Fruit fly (Drosophila melanogaster) whole organism, embryonic: Measurements from ENCODE around the gene CG5262.
A peak's percentile ranks its signal among the peaks of the same experiment; 100 is the strongest.

ENCODE experiments used
- Adf1 ChIP-seq: fragments of 200-800 bp; sonication (Bioruptor generic); IDR thresholded peaks from 2 replicates; pipeline ENCODE4 v1.3.6; 2022; ENCODE audit warnings: missing biosample characterization, missing genetic modification characterization
- CG10543 ChIP-seq: fragments of 200-800 bp; sonication (Bioruptor generic); optimal IDR thresholded peaks from 3 replicates; lab custom pipeline; 2017; ENCODE audit warnings: missing biosample characterization, mild to moderate bottlenecking, missing genetic modification characterization, moderate library complexity
- CG12659 ChIP-seq: fragments of 200-800 bp; sonication (Bioruptor generic); optimal IDR thresholded peaks from 3 replicates; lab custom pipeline; 2017; ENCODE audit warnings: mild to moderate bottlenecking, missing biosample characterization, missing genetic modification reagents, missing genetic modification characterization
- CG12942 ChIP-seq: fragments of 200-800 bp; sonication (Bioruptor generic); optimal IDR thresholded peaks from 3 replicates; lab custom pipeline; 2016; ENCODE audit warnings: missing biosample characterization, missing genetic modification characterization
- CG13775 ChIP-seq: fragments of 200-800 bp; sonication (Bioruptor generic); optimal IDR thresholded peaks from 3 replicates; lab custom pipeline; 2017; ENCODE audit warnings: missing biosample characterization, mild to moderate bottlenecking, missing genetic modification characterization
- CG15269 ChIP-seq: fragments of 200-800 bp; sonication (Bioruptor generic); optimal IDR thresholded peaks from 2 replicates; lab custom pipeline; 2018; ENCODE audit warnings: missing biosample characterization, mild to moderate bottlenecking, missing genetic modification characterization, moderate library complexity
- CG1603 ChIP-seq: fragments of 200-800 bp; sonication (Bioruptor generic); optimal IDR thresholded peaks from 2 replicates; lab custom pipeline; 2019; ENCODE audit warnings: missing biosample characterization, mild to moderate bottlenecking, missing genetic modification characterization, moderate library complexity
- CG18764 ChIP-seq: fragments of 200-800 bp; sonication (Bioruptor generic); optimal IDR thresholded peaks from 3 replicates; lab custom pipeline; 2016; ENCODE audit warnings: missing biosample characterization, missing genetic modification characterization
- CG3163 ChIP-seq: fragments of 200-800 bp; sonication (Bioruptor generic); optimal IDR thresholded peaks from 3 replicates; lab custom pipeline; 2016; ENCODE audit warnings: missing biosample characterization, missing genetic modification characterization
- CG33213 ChIP-seq: fragments of 200-800 bp; sonication (Bioruptor generic); optimal IDR thresholded peaks from 3 replicates; lab custom pipeline; 2016; ENCODE audit warnings: missing biosample characterization, missing genetic modification characterization
- CG4854 ChIP-seq: fragments of 200-800 bp; sonication (Bioruptor generic); optimal IDR thresholded peaks from 2 replicates; lab custom pipeline; 2016; ENCODE audit warnings: missing biosample characterization, missing genetic modification characterization, inconsistent platforms
- CG6683 ChIP-seq: fragments of 200-800 bp; sonication (Bioruptor generic); optimal IDR thresholded peaks from 2 replicates; lab custom pipeline; 2017; ENCODE audit warnings: missing biosample characterization, mild to moderate bottlenecking, missing genetic modification characterization, missing genetic modification reagents
- CG8290 ChIP-seq, 3 experiments: fragments of 200-800 bp; sonication (Bioruptor generic); optimal IDR thresholded peaks; 2 replicates each; lab custom pipeline; 2016 to 2019; ENCODE audit warnings: missing biosample characterization in 3 of 3, missing genetic modification characterization in 3 of 3, mild to moderate bottlenecking in 2 of 3, moderate library complexity in 1 of 3
- CG9797 ChIP-seq: fragments of 200-800 bp; sonication (Bioruptor generic); optimal IDR thresholded peaks from 3 replicates; lab custom pipeline; 2018; ENCODE audit warnings: missing biosample characterization, mild to moderate bottlenecking, missing genetic modification characterization
- CoRest ChIP-seq: fragments of 200-800 bp; sonication (Bioruptor generic); optimal IDR thresholded peaks from 3 replicates; lab custom pipeline; 2018; ENCODE audit warnings: missing biosample characterization, mild to moderate bottlenecking, missing genetic modification characterization, moderate library complexity
- Dfd ChIP-seq, 2 experiments: fragments of >200 bp; optimal IDR thresholded peaks; 2 replicates each; lab custom pipeline; 2017; ENCODE audit warnings: missing biosample characterization in 2 of 2, missing genetic modification characterization in 2 of 2
- Dp ChIP-seq: fragments of 200-800 bp; sonication (Bioruptor generic); optimal IDR thresholded peaks from 2 replicates; lab custom pipeline; 2018; ENCODE audit warnings: missing biosample characterization, mild to moderate bottlenecking, missing genetic modification characterization, moderate library complexity
- Eip74EF ChIP-seq, 2 experiments: fragments of 200-800 bp in 1 of 2; fragments of >200 bp in 1 of 2; sonication (Bioruptor generic) in 1 of 2; optimal IDR thresholded peaks; 2 replicates each; lab custom pipeline; 2017 to 2019; ENCODE audit warnings: missing biosample characterization in 2 of 2, missing genetic modification characterization in 2 of 2, mild to moderate bottlenecking in 1 of 2, moderate library complexity in 1 of 2
- Ets65A ChIP-seq: fragments of 200-800 bp; sonication (Bioruptor generic); peaks from one replicate; lab custom pipeline; 2016; ENCODE audit warnings: missing biosample characterization, missing genetic modification characterization
- HmgZ ChIP-seq: fragments of 200-800 bp; sonication (Bioruptor generic); optimal IDR thresholded peaks from 2 replicates; lab custom pipeline; 2018; ENCODE audit warnings: missing biosample characterization, mild to moderate bottlenecking, missing genetic modification characterization
- Hr78 ChIP-seq, 2 experiments: fragments of 200-800 bp in 1 of 2; fragments of >200 bp in 1 of 2; sonication (Bioruptor generic) in 1 of 2; optimal IDR thresholded peaks; 2 replicates each; lab custom pipeline; 2017 to 2019; ENCODE audit warnings: missing biosample characterization in 2 of 2, missing genetic modification characterization in 2 of 2, mild to moderate bottlenecking in 1 of 2, moderate library complexity in 1 of 2
- Mes4 ChIP-seq: fragments of 200-800 bp; sonication (Bioruptor generic); optimal IDR thresholded peaks from 2 replicates; lab custom pipeline; 2016; ENCODE audit warnings: missing biosample characterization, missing genetic modification characterization
- Nf-YC ChIP-seq: fragments of 200-800 bp; optimal IDR thresholded peaks from 3 replicates; lab custom pipeline; 2019; ENCODE audit warnings: missing biosample characterization, mild to moderate bottlenecking, missing genetic modification characterization, moderate library complexity
- NfI ChIP-seq: fragments of 200-800 bp; sonication (Bioruptor generic); optimal IDR thresholded peaks from 3 replicates; lab custom pipeline; 2018; ENCODE audit warnings: missing biosample characterization, mild to moderate bottlenecking, missing genetic modification characterization, moderate library complexity
- Opbp ChIP-seq: fragments of 200-800 bp; sonication (Bioruptor generic); IDR thresholded peaks from 3 replicates; pipeline ENCODE4 v1.3.6; 2022; ENCODE audit warnings: missing biosample characterization, missing genetic modification characterization; ENCODE audit not compliant: partially characterized antibody
- Xbp1 ChIP-seq: fragments of 200-800 bp; sonication (Bioruptor generic); optimal IDR thresholded peaks from 3 replicates; lab custom pipeline; 2016; ENCODE audit warnings: missing biosample characterization, mild to moderate bottlenecking, missing genetic modification characterization
- YL-1 ChIP-seq: fragments of 200-800 bp; sonication (Bioruptor generic); optimal IDR thresholded peaks from 3 replicates; lab custom pipeline; 2017; ENCODE audit warnings: missing biosample characterization, mild to moderate bottlenecking, missing genetic modification characterization
- ash1 ChIP-seq: fragments of 200-800 bp; sonication (Bioruptor generic); optimal IDR thresholded peaks from 2 replicates; lab custom pipeline; 2018; ENCODE audit warnings: missing biosample characterization, mild to moderate bottlenecking, missing genetic modification characterization
- chn ChIP-seq: fragments of 200-800 bp; sonication (Bioruptor generic); optimal IDR thresholded peaks from 2 replicates; lab custom pipeline; 2016; ENCODE audit warnings: missing biosample characterization, missing genetic modification characterization
- fd96Cb ChIP-seq: fragments of 200-800 bp; sonication (Bioruptor generic); optimal IDR thresholded peaks from 2 replicates; lab custom pipeline; 2018; ENCODE audit warnings: missing biosample characterization, mild to moderate bottlenecking, missing genetic modification characterization, moderate library complexity
- fru ChIP-seq: fragments of >200 bp; optimal IDR thresholded peaks from 2 replicates; lab custom pipeline; 2017
- gce ChIP-seq: fragments of 200-800 bp; sonication (Bioruptor generic); IDR thresholded peaks from 3 replicates; pipeline ENCODE4 v1.3.6; 2022; ENCODE audit warnings: missing biosample characterization, missing genetic modification characterization
- gro ChIP-seq: fragments of 200-800 bp; sonication (Bioruptor generic); optimal IDR thresholded peaks from 2 replicates; lab custom pipeline; 2016; ENCODE audit warnings: missing biosample characterization, missing genetic modification characterization
- gsb-n ChIP-seq: fragments of 200-800 bp; sonication (Bioruptor generic); optimal IDR thresholded peaks from 3 replicates; lab custom pipeline; 2018; ENCODE audit warnings: missing biosample characterization, mild to moderate bottlenecking, missing genetic modification characterization
- klu ChIP-seq: fragments of 200-800 bp; sonication (Bioruptor generic); IDR thresholded peaks from 2 replicates; pipeline ENCODE4 v1.3.6; 2022; ENCODE audit warnings: missing biosample characterization, missing genetic modification characterization
- mld ChIP-seq: fragments of 200-800 bp; sonication (Bioruptor generic); IDR thresholded peaks from 3 replicates; pipeline ENCODE4 v1.3.6; 2022; ENCODE audit warnings: missing biosample characterization, missing genetic modification characterization; ENCODE audit not compliant: partially characterized antibody
- nerfin-1 ChIP-seq: fragments of 200-800 bp; sonication (Bioruptor generic); optimal IDR thresholded peaks from 3 replicates; lab custom pipeline; 2019; ENCODE audit warnings: missing biosample characterization, mild to moderate bottlenecking, missing genetic modification characterization, moderate library complexity
- nmo ChIP-seq: fragments of 200-800 bp; sonication (Bioruptor generic); optimal IDR thresholded peaks from 2 replicates; lab custom pipeline; 2018; ENCODE audit warnings: missing biosample characterization, mild to moderate bottlenecking, missing genetic modification characterization, moderate library complexity
- pita ChIP-seq: fragments of 200-800 bp; sonication (Bioruptor generic); optimal IDR thresholded peaks from 2 replicates; lab custom pipeline; 2017; ENCODE audit warnings: missing biosample characterization, mild to moderate bottlenecking, missing genetic modification characterization
- pnt ChIP-seq: fragments of 200-800 bp; sonication (Bioruptor generic); optimal IDR thresholded peaks from 3 replicates; lab custom pipeline; 2016; ENCODE audit warnings: missing biosample characterization, missing genetic modification characterization
- pum ChIP-seq: fragments of 200-800 bp; sonication (Bioruptor generic); optimal IDR thresholded peaks from 2 replicates; lab custom pipeline; 2016; ENCODE audit warnings: missing biosample characterization, missing genetic modification characterization
- run ChIP-seq: fragments of 200-800 bp; sonication (Bioruptor generic); optimal IDR thresholded peaks from 3 replicates; lab custom pipeline; 2018; ENCODE audit warnings: missing biosample characterization, mild to moderate bottlenecking, missing genetic modification characterization
- sens ChIP-seq: fragments of 200-800 bp; sonication (Bioruptor generic); peaks from one replicate; lab custom pipeline; 2016; ENCODE audit warnings: missing biosample characterization, missing genetic modification characterization
- sima ChIP-seq: fragments of 200-800 bp; sonication (Bioruptor generic); optimal IDR thresholded peaks from 2 replicates; lab custom pipeline; 2016; ENCODE audit warnings: missing biosample characterization, missing genetic modification characterization
- slou ChIP-seq: fragments of 200-800 bp; sonication (Bioruptor generic); optimal IDR thresholded peaks from 3 replicates; lab custom pipeline; 2016; ENCODE audit warnings: missing biosample characterization, missing genetic modification characterization
- stwl ChIP-seq: fragments of 200-800 bp; sonication (Bioruptor generic); optimal IDR thresholded peaks from 3 replicates; lab custom pipeline; 2018; ENCODE audit warnings: missing biosample characterization, mild to moderate bottlenecking, missing genetic modification characterization, moderate library complexity
- trem ChIP-seq: fragments of 200-800 bp; optimal IDR thresholded peaks from 3 replicates; lab custom pipeline; 2019; ENCODE audit warnings: missing biosample characterization, mild to moderate bottlenecking, missing genetic modification characterization, moderate library complexity
- usp ChIP-seq: fragments of >200 bp; optimal IDR thresholded peaks from 2 replicates; lab custom pipeline; 2017; ENCODE audit warnings: missing biosample characterization, missing genetic modification characterization
- zf30C ChIP-seq: fragments of 200-800 bp; sonication (Bioruptor generic); optimal IDR thresholded peaks from 3 replicates; lab custom pipeline; 2018; ENCODE audit warnings: missing biosample characterization, mild to moderate bottlenecking, missing genetic modification characterization

CG5262 gene

DNA sequence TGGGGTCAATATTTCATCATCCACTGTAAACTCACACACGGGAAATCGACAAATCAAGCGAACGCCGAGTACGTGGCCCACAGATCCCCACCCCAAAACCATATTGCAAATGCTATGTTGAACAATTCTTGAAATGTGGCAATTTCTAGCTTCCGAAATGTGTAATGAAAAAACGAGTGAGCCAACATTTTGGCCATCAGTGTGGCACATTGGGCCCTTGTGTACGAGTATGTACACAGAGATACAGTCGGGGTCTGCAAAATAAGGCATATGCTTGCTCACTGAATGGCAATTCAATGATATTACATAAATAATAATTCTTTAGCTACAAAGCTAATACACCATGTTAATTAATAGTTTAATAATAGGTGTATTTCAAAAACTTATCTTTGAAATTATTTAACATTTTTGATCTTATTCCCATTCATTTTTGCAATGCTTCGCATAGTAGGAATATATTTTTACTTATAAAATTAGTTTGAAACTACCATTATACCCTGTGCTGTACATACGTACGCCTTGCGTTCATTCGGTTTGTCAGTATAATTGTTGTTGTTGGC, 30.6 kb downstream of the CG5262 start (continued):
- TF ChIP-seq Mes4 (GFP tag; lab: Kevin White, UChicago) (peak; percentile 62), Eip74EF (GFP tag; optimal IDR thresholded peaks at IDR 0.05; lab: Kevin White, UChicago) (peak in 1 of 2 experiments; percentile 89), Dp (GFP tag; lab: Kevin White, UChicago) (peak; percentile 3), HmgZ (peak; percentile 92), Xbp1 (GFP tag; lab: Kevin White, UChicago) (peak; percentile 91), NfI (GFP tag; lab: Kevin White, UChicago) (peak; percentile 83), CG8290 (GFP tag; optimal IDR thresholded peaks at IDR 0.05; lab: Kevin White, UChicago) (peak; percentile 35), CG8290 (tag; optimal IDR thresholded peaks at IDR 0.05; lab: Kevin White, UChicago) (peak in 1 of 2 experiments; percentile 92), run (tag; lab: Kevin White, UChicago) (peak; percentile 86), zf30C (GFP tag; lab: Kevin White, UChicago) (no peak), CG3163 (peak; percentile 50), pita (no peak), usp (GFP tag; lab: Kevin White, UChicago) (no peak), CG13775 (peak; percentile 87), sima (peak; percentile 49), stwl (tag; lab: Kevin White, UChicago) (no peak), sens (GFP tag; lab: Kevin White, UChicago) (peak; percentile 95), fru (lab: Kevin White, UChicago) (no peak), fd96Cb (tag; lab: Kevin White, UChicago) (peak; percentile 84), CG9797 (no peak), gro (GFP tag; lab: Kevin White, UChicago) (peak; percentile 80), Ets65A (peak; percentile 92), Dfd (GFP tag; optimal IDR thresholded peaks at IDR 0.05; lab: Kevin White, UChicago) (no peak), Nf-YC (tag; lab: Kevin White, UChicago) (peak; percentile 82), Hr78 (GFP tag; optimal IDR thresholded peaks at IDR 0.05; lab: Kevin White, UChicago) (peak in 1 of 2 experiments; percentile 59), gsb-n (tag; lab: Kevin White, UChicago) (peak; percentile 76), CG18764 (GFP tag; lab: Kevin White, UChicago) (peak; percentile 79), CG12942 (GFP tag; lab: Kevin White, UChicago) (peak; percentile 74), pnt (peak; percentile 60), mld (GFP tag; lab: Robert Waterston, UW) (no peak), klu (peak; percentile 82), ash1 (GFP tag; lab: Kevin White, UChicago) (no peak), Adf1 (GFP tag; lab: Robert Waterston, UW) (peak; percentile 66; the same call in 1 of the 2 replicates), slou (peak; percentile 82), CG12659 (GFP tag; lab: Kevin White, UChicago) (peak; percentile 93), CG4854 (peak; percentile 75), YL-1 (peak; percentile 47), CG1603 (tag; lab: Kevin White, UChicago) (peak; percentile 73), CG33213 (GFP tag; lab: Kevin White, UChicago) (peak; percentile 65), chn (GFP tag; lab: Kevin White, UChicago) (peak; percentile 78), CG15269 (tag; lab: Kevin White, UChicago) (peak; percentile 94), CG10543 (GFP tag; lab: Kevin White, UChicago) (peak; percentile 92), pum (GFP tag; lab: Kevin White, UChicago) (peak; percentile 56), CoRest (peak; percentile 94), trem (tag; lab: Kevin White, UChicago) (peak; percentile 53), nmo (GFP tag; lab: Kevin White, UChicago) (peak; percentile 92), gce (GFP tag; lab: Robert Waterston, UW) (peak; percentile 69; the same call in 2 of the 3 replicates), nerfin-1 (tag; lab: Kevin White, UChicago) (peak; percentile 87), Opbp (GFP tag; lab: Robert Waterston, UW) (no peak), CG6683 (peak; percentile 70)
